Worm (Caenorhabditis elegans) whole organism, early embryonic: ENCODE results near the gene ZK1307.2.

Experiments
- B0310.2 ChIP-seq: sonication (generic microtip); optimal IDR thresholded peaks from 2 replicates; lab custom pipeline; 2016; ENCODE audit warnings: mild to moderate bottlenecking, missing genetic modification characterization, missing compliant biosample characterization
- ama-1 ChIP-seq: fragments of 150-350 bp; optimal IDR thresholded peaks from 2 replicates; lab custom pipeline; 2014
- ceh-13 ChIP-seq: fragments of 200-800 bp; sonication (Bioruptor generic); optimal IDR thresholded peaks from 2 replicates; lab custom pipeline; 2018; ENCODE audit warnings: mild to moderate bottlenecking, missing genetic modification characterization, missing compliant biosample characterization
- ceh-36 ChIP-seq: sonication (generic microtip); optimal IDR thresholded peaks from 2 replicates; lab custom pipeline; 2016; ENCODE audit warnings: missing genetic modification characterization, inconsistent platforms, missing compliant biosample characterization
- ets-7 ChIP-seq: sonication (generic microtip); optimal IDR thresholded peaks from 2 replicates; lab custom pipeline; 2016; ENCODE audit warnings: missing genotype, missing genetic modification characterization, missing compliant biosample characterization
- flt-1 ChIP-seq: fragments of 200-800 bp; sonication (Bioruptor generic); IDR thresholded peaks from 2 replicates; pipeline ENCODE4 v1.3.6; 2022; ENCODE audit warnings: missing genetic modification characterization, missing compliant biosample characterization
- hmbx-1 ChIP-seq: sonication (generic microtip); optimal IDR thresholded peaks from 2 replicates; lab custom pipeline; 2016; ENCODE audit warnings: mild to moderate bottlenecking, missing genetic modification characterization, missing compliant biosample characterization
- hmg-4 ChIP-seq: fragments of 200-800 bp; sonication (Bioruptor generic); optimal IDR thresholded peaks from 2 replicates; lab custom pipeline; 2018; ENCODE audit warnings: mild to moderate bottlenecking, missing genetic modification characterization, missing compliant biosample characterization
- hnd-1 ChIP-seq: sonication (generic microtip); optimal IDR thresholded peaks from 2 replicates; lab custom pipeline; 2016; ENCODE audit warnings: missing genetic modification characterization, missing compliant biosample characterization
- pes-1 ChIP-seq: fragments of 200-800 bp; sonication (Bioruptor generic); IDR thresholded peaks from 2 replicates; pipeline ENCODE4 v1.3.6; 2022; ENCODE audit warnings: missing genetic modification reagents, missing genetic modification characterization, missing compliant biosample characterization
- scrt-1 ChIP-seq: fragments of 200-800 bp; sonication (Bioruptor generic); IDR thresholded peaks from 2 replicates; pipeline ENCODE4 v1.3.6; 2022; ENCODE audit warnings: missing genetic modification characterization, missing compliant biosample characterization
- tbx-11 ChIP-seq: fragments of 200-800 bp; sonication (Bioruptor generic); IDR thresholded peaks from 2 replicates; pipeline ENCODE4 v1.3.6; 2022; ENCODE audit warnings: missing genetic modification characterization, missing compliant biosample characterization
- tra-4 ChIP-seq: sonication (generic microtip); optimal IDR thresholded peaks from 2 replicates; lab custom pipeline; 2017; ENCODE audit warnings: missing genetic modification characterization, missing compliant biosample characterization

DNA sequence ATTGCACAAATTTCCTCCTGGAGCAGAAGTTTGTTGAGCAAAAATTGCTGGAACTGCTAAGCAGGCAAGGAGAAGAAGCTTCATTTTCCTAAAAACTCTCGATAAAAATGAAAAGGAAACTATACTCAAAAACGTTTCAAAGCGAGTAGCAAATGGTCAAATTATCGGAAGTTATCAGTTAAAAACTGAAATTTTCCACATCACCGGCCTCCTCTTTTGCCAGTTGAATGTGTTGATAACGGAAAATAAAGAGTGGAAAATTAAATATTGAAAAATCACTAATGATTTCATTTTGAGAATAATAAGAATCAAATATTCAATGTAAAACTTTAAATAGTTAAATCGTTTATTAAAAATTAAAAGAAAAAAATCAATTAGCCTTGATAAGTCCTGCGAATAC, 5.2 kb upstream of the ZK1307.2 start, which contains the start of gene ZK1320.2:
- TF ChIP-seq tra-4 (no peak), ama-1 (no peak), flt-1 (GFP tag; lab: Robert Waterston, UW) (no peak), ceh-13 (no peak), ceh-36 (tag; lab: Kevin White, UChicago) (no peak), hmbx-1 (tag; lab: Kevin White, UChicago) (no peak), B0310.2 (tag; lab: Kevin White, UChicago) (no peak), hnd-1 (tag; lab: Kevin White, UChicago) (no peak), pes-1 (GFP tag; lab: Robert Waterston, UW) (no peak), scrt-1 (GFP tag; lab: Robert Waterston, UW) (no peak), ets-7 (tag; lab: Kevin White, UChicago) (no peak), hmg-4 (GFP tag; lab: Kevin White, UChicago) (no peak), tbx-11 (GFP tag; lab: Robert Waterston, UW) (no peak)
